Worm (Caenorhabditis elegans) whole organism, early embryonic: ENCODE measurements around the gene rpac-19.

Experiments
- B0310.2 ChIP-seq: sonication (generic microtip); optimal IDR thresholded peaks from 2 replicates; lab custom pipeline; 2016; ENCODE audit warnings: mild to moderate bottlenecking, missing genetic modification characterization, missing compliant biosample characterization
- F13C5.2 ChIP-seq: sonication (generic microtip); optimal IDR thresholded peaks from 2 replicates; lab custom pipeline; 2017; ENCODE audit warnings: mild to moderate bottlenecking, missing genetic modification characterization, inconsistent platforms, missing compliant biosample characterization
- ama-1 ChIP-seq: fragments of 150-350 bp; optimal IDR thresholded peaks from 2 replicates; lab custom pipeline; 2014
- ceh-13 ChIP-seq: fragments of 200-800 bp; sonication (Bioruptor generic); optimal IDR thresholded peaks from 2 replicates; lab custom pipeline; 2018; ENCODE audit warnings: mild to moderate bottlenecking, missing genetic modification characterization, missing compliant biosample characterization
- flt-1 ChIP-seq: fragments of 200-800 bp; sonication (Bioruptor generic); IDR thresholded peaks from 2 replicates; pipeline ENCODE4 v1.3.6; 2022; ENCODE audit warnings: missing genetic modification characterization, missing compliant biosample characterization
- hmbx-1 ChIP-seq: sonication (generic microtip); optimal IDR thresholded peaks from 2 replicates; lab custom pipeline; 2016; ENCODE audit warnings: mild to moderate bottlenecking, missing genetic modification characterization, missing compliant biosample characterization
- hmg-4 ChIP-seq: fragments of 200-800 bp; sonication (Bioruptor generic); optimal IDR thresholded peaks from 2 replicates; lab custom pipeline; 2018; ENCODE audit warnings: mild to moderate bottlenecking, missing genetic modification characterization, missing compliant biosample characterization
- hnd-1 ChIP-seq: sonication (generic microtip); optimal IDR thresholded peaks from 2 replicates; lab custom pipeline; 2016; ENCODE audit warnings: missing genetic modification characterization, missing compliant biosample characterization
- pes-1 ChIP-seq: fragments of 200-800 bp; sonication (Bioruptor generic); IDR thresholded peaks from 2 replicates; pipeline ENCODE4 v1.3.6; 2022; ENCODE audit warnings: missing genetic modification reagents, missing genetic modification characterization, missing compliant biosample characterization
- scrt-1 ChIP-seq: fragments of 200-800 bp; sonication (Bioruptor generic); IDR thresholded peaks from 2 replicates; pipeline ENCODE4 v1.3.6; 2022; ENCODE audit warnings: missing genetic modification characterization, missing compliant biosample characterization
- sea-1 ChIP-seq: fragments of 200-800 bp; sonication (Bioruptor generic); conservative IDR thresholded peaks from 2 replicates; pipeline ENCODE4 v1.3.6; 2022; ENCODE audit warnings: missing genetic modification characterization, missing compliant biosample characterization
- tbx-11 ChIP-seq: fragments of 200-800 bp; sonication (Bioruptor generic); IDR thresholded peaks from 2 replicates; pipeline ENCODE4 v1.3.6; 2022; ENCODE audit warnings: missing genetic modification characterization, missing compliant biosample characterization
- tra-4 ChIP-seq: sonication (generic microtip); optimal IDR thresholded peaks from 2 replicates; lab custom pipeline; 2017; ENCODE audit warnings: missing genetic modification characterization, missing compliant biosample characterization

- TF ChIP-seq ceh-13 (GFP tag; lab: Kevin White, UChicago) (no peak), ama-1 (lab: Kevin White, UChicago) (no peak), sea-1 (no peak), B0310.2 (no peak), tra-4 (tag; lab: Kevin White, UChicago) (no peak), pes-1 (GFP tag; lab: Robert Waterston, UW) (no peak), flt-1 (GFP tag; lab: Robert Waterston, UW) (no peak), hmg-4 (GFP tag; lab: Kevin White, UChicago) (no peak), F13C5.2 (tag; lab: Kevin White, UChicago) (peak; percentile 2), hmbx-1 (tag; lab: Kevin White, UChicago) (no peak), hnd-1 (tag; lab: Kevin White, UChicago) (no peak), scrt-1 (GFP tag; lab: Robert Waterston, UW) (no peak), tbx-11 (GFP tag; lab: Robert Waterston, UW) (no peak)
Measured at ce11 chrIII:9614211-9614610, 15.5 kb downstream of the rpac-19 start, which contains the start of the genes pri-1 and F58A4.6.
